Fruit fly (Drosophila melanogaster) whole organism, embryonic: ENCODE data around the gene Sfxn2.
A peak's percentile ranks its signal among the peaks of the same experiment; 100 is the strongest.

Experiments
- CG10267 ChIP-seq: fragments of 200-800 bp; sonication (Bioruptor generic); optimal IDR thresholded peaks from 2 replicates; lab custom pipeline; 2018; ENCODE audit warnings: missing biosample characterization, mild to moderate bottlenecking, missing genetic modification characterization, moderate library complexity
- CG12659 ChIP-seq: fragments of 200-800 bp; sonication (Bioruptor generic); optimal IDR thresholded peaks from 3 replicates; lab custom pipeline; 2017; ENCODE audit warnings: mild to moderate bottlenecking, missing biosample characterization, missing genetic modification reagents, missing genetic modification characterization
- CG15514 ChIP-seq: fragments of 200-800 bp; sonication (Bioruptor generic); optimal IDR thresholded peaks from 3 replicates; lab custom pipeline; 2017; ENCODE audit warnings: missing biosample characterization, missing genetic modification characterization, mild to moderate bottlenecking, moderate library complexity, missing genetic modification reagents
- CG17328 ChIP-seq: fragments of 200-800 bp; sonication (Bioruptor generic); IDR thresholded peaks from 2 replicates; pipeline ENCODE4 v1.3.6; 2022; ENCODE audit warnings: missing biosample characterization, missing genetic modification characterization
- CG17361 ChIP-seq: fragments of 200-800 bp; sonication (Bioruptor generic); IDR thresholded peaks from 3 replicates; pipeline ENCODE4 v1.3.6; 2022; ENCODE audit warnings: missing biosample characterization, missing genetic modification characterization
- CG17802 ChIP-seq: fragments of 200-800 bp; sonication (Bioruptor generic); optimal IDR thresholded peaks from 2 replicates; lab custom pipeline; 2018; ENCODE audit warnings: missing biosample characterization, mild to moderate bottlenecking, missing genetic modification characterization, moderate library complexity
- CG18262 ChIP-seq: fragments of 200-800 bp; optimal IDR thresholded peaks from 3 replicates; lab custom pipeline; 2019; ENCODE audit warnings: missing biosample characterization, mild to moderate bottlenecking, missing genetic modification characterization, moderate library complexity
- CG1832 ChIP-seq: fragments of 200-800 bp; sonication (Bioruptor generic); optimal IDR thresholded peaks from 2 replicates; lab custom pipeline; 2017; ENCODE audit warnings: missing biosample characterization, mild to moderate bottlenecking, missing genetic modification characterization, inconsistent platforms
- CG34422 ChIP-seq: fragments of 200-800 bp; sonication (Bioruptor generic); IDR thresholded peaks from 3 replicates; pipeline ENCODE4 v1.3.6; 2022; ENCODE audit warnings: missing biosample characterization, missing genetic modification characterization
- CG4617 ChIP-seq: fragments of 200-800 bp; sonication (Bioruptor generic); optimal IDR thresholded peaks from 3 replicates; lab custom pipeline; 2016; ENCODE audit warnings: missing biosample characterization, missing genetic modification characterization, borderline replicate concordance
- CG7372 ChIP-seq: fragments of 200-800 bp; sonication (Bioruptor generic); IDR thresholded peaks from 2 replicates; pipeline ENCODE4 v1.3.6; 2022; ENCODE audit warnings: missing biosample characterization, missing genetic modification characterization
- CG8290 ChIP-seq, 3 experiments: fragments of 200-800 bp; sonication (Bioruptor generic); optimal IDR thresholded peaks; 2 replicates each; lab custom pipeline; 2016 to 2019; ENCODE audit warnings: missing biosample characterization in 3 of 3, missing genetic modification characterization in 3 of 3, mild to moderate bottlenecking in 2 of 3, moderate library complexity in 1 of 3
- CG8924 ChIP-seq: fragments of 200-800 bp; optimal IDR thresholded peaks from 3 replicates; lab custom pipeline; 2019; ENCODE audit warnings: missing biosample characterization, mild to moderate bottlenecking, missing genetic modification characterization, moderate library complexity
- Dp ChIP-seq: fragments of 200-800 bp; sonication (Bioruptor generic); optimal IDR thresholded peaks from 2 replicates; lab custom pipeline; 2018; ENCODE audit warnings: missing biosample characterization, mild to moderate bottlenecking, missing genetic modification characterization, moderate library complexity
- E2f2 ChIP-seq: fragments of 200-800 bp; sonication (Bioruptor generic); IDR thresholded peaks from 2 replicates; pipeline ENCODE4 v1.3.6; 2022; ENCODE audit warnings: missing biosample characterization, missing genetic modification characterization
- ERR ChIP-seq: fragments of 200-800 bp; sonication (Bioruptor generic); optimal IDR thresholded peaks from 2 replicates; lab custom pipeline; 2016; ENCODE audit warnings: missing biosample characterization, missing genetic modification characterization
- HLHmδ ChIP-seq: fragments of 200-800 bp; sonication (Bioruptor generic); optimal IDR thresholded peaks from 2 replicates; lab custom pipeline; 2018; ENCODE audit warnings: missing biosample characterization, mild to moderate bottlenecking, missing genetic modification characterization, moderate library complexity
- HmgZ ChIP-seq: fragments of 200-800 bp; sonication (Bioruptor generic); optimal IDR thresholded peaks from 2 replicates; lab custom pipeline; 2018; ENCODE audit warnings: missing biosample characterization, mild to moderate bottlenecking, missing genetic modification characterization
- MBD-R2 ChIP-seq: fragments of 200-800 bp; sonication (Bioruptor generic); IDR thresholded peaks from 2 replicates; pipeline ENCODE4 v1.3.6; 2022; ENCODE audit warnings: missing biosample characterization, missing genetic modification characterization
- MESR4 ChIP-seq: fragments of 200-800 bp; sonication (Bioruptor generic); optimal IDR thresholded peaks from 2 replicates; lab custom pipeline; 2018; ENCODE audit warnings: missing biosample characterization, mild to moderate bottlenecking, missing genetic modification characterization, moderate library complexity
- Med ChIP-seq: fragments of 200-800 bp; sonication (Bioruptor generic); peaks from one replicate; lab custom pipeline; 2016; ENCODE audit warnings: missing biosample characterization, missing genetic modification characterization, mild to moderate bottlenecking, inconsistent platforms, moderate library complexity
- PHDP ChIP-seq: fragments of 200-800 bp; sonication (Bioruptor generic); optimal IDR thresholded peaks from 3 replicates; lab custom pipeline; 2018; ENCODE audit warnings: missing biosample characterization, mild to moderate bottlenecking, missing genetic modification characterization, moderate library complexity
- Rfx ChIP-seq: fragments of 200-800 bp; sonication (Bioruptor generic); IDR thresholded peaks from 2 replicates; pipeline ENCODE4 v1.3.6; 2022; ENCODE audit warnings: missing biosample characterization, missing genetic modification characterization
- Sin3A ChIP-seq: fragments of >200 bp; optimal IDR thresholded peaks from 2 replicates; lab custom pipeline; 2018
- Sry-β ChIP-seq: fragments of 200-800 bp; sonication (Bioruptor generic); optimal IDR thresholded peaks from 2 replicates; lab custom pipeline; 2018; ENCODE audit warnings: missing biosample characterization, mild to moderate bottlenecking, missing genetic modification characterization, moderate library complexity
- Taf1 ChIP-seq: fragments of 200-800 bp; sonication (Bioruptor generic); IDR thresholded peaks from 2 replicates; pipeline ENCODE4 v1.3.6; 2022; ENCODE audit warnings: missing biosample characterization, missing genetic modification characterization
- Xbp1 ChIP-seq: fragments of 200-800 bp; sonication (Bioruptor generic); optimal IDR thresholded peaks from 3 replicates; lab custom pipeline; 2016; ENCODE audit warnings: missing biosample characterization, mild to moderate bottlenecking, missing genetic modification characterization
- ac ChIP-seq: fragments of 200-800 bp; sonication (Bioruptor generic); optimal IDR thresholded peaks from 3 replicates; lab custom pipeline; 2017; ENCODE audit warnings: missing biosample characterization, mild to moderate bottlenecking, missing genetic modification characterization
- en ChIP-seq: fragments of 200-800 bp; sonication (Bioruptor generic); optimal IDR thresholded peaks from 2 replicates; lab custom pipeline; 2016; ENCODE audit warnings: missing biosample characterization, missing genetic modification characterization
- esg ChIP-seq: fragments of 200-800 bp; sonication (Bioruptor generic); conservative IDR thresholded peaks from 2 replicates; pipeline ENCODE4 v1.3.6; 2022; ENCODE audit warnings: missing biosample characterization, missing genetic modification characterization
- gt ChIP-seq: fragments of 200-800 bp; sonication (Bioruptor generic); IDR thresholded peaks from 2 replicates; pipeline ENCODE4 v1.3.6; 2022; ENCODE audit warnings: missing biosample characterization, missing genetic modification characterization
- ind ChIP-seq: fragments of 200-800 bp; sonication (Bioruptor generic); optimal IDR thresholded peaks from 3 replicates; lab custom pipeline; 2016; ENCODE audit warnings: missing biosample characterization, missing genetic modification characterization
- kni ChIP-seq: fragments of 200-800 bp; sonication (Bioruptor generic); optimal IDR thresholded peaks from 3 replicates; lab custom pipeline; 2017; ENCODE audit warnings: mild to moderate bottlenecking, missing biosample characterization, missing genetic modification reagents, missing genetic modification characterization
- lbe ChIP-seq: fragments of 200-800 bp; sonication (Bioruptor generic); optimal IDR thresholded peaks from 2 replicates; lab custom pipeline; 2016; ENCODE audit warnings: missing biosample characterization, mild to moderate bottlenecking, missing genetic modification characterization
- mirr ChIP-seq: fragments of 200-800 bp; sonication (Bioruptor generic); optimal IDR thresholded peaks from 3 replicates; lab custom pipeline; 2018; ENCODE audit warnings: missing biosample characterization, mild to moderate bottlenecking, missing genetic modification characterization
- nerfin-1 ChIP-seq: fragments of 200-800 bp; sonication (Bioruptor generic); optimal IDR thresholded peaks from 3 replicates; lab custom pipeline; 2019; ENCODE audit warnings: missing biosample characterization, mild to moderate bottlenecking, missing genetic modification characterization, moderate library complexity
- pho ChIP-seq: fragments of 200-800 bp; sonication (Bioruptor generic); optimal IDR thresholded peaks from 2 replicates; lab custom pipeline; 2016; ENCODE audit warnings: missing biosample characterization, missing genetic modification characterization
- pzg ChIP-seq: fragments of 200-800 bp; sonication (Bioruptor generic); optimal IDR thresholded peaks from 3 replicates; lab custom pipeline; 2018; ENCODE audit warnings: missing biosample characterization, mild to moderate bottlenecking, missing genetic modification characterization, moderate library complexity
- row ChIP-seq: fragments of 200-800 bp; sonication (Bioruptor generic); IDR thresholded peaks from 3 replicates; pipeline ENCODE4 v1.3.6; 2022; ENCODE audit warnings: missing biosample characterization, missing genetic modification characterization
- sens ChIP-seq: fragments of 200-800 bp; sonication (Bioruptor generic); peaks from one replicate; lab custom pipeline; 2016; ENCODE audit warnings: missing biosample characterization, missing genetic modification characterization
- stwl ChIP-seq: fragments of 200-800 bp; sonication (Bioruptor generic); optimal IDR thresholded peaks from 3 replicates; lab custom pipeline; 2018; ENCODE audit warnings: missing biosample characterization, mild to moderate bottlenecking, missing genetic modification characterization, moderate library complexity

Sfxn2 gene

DNA sequence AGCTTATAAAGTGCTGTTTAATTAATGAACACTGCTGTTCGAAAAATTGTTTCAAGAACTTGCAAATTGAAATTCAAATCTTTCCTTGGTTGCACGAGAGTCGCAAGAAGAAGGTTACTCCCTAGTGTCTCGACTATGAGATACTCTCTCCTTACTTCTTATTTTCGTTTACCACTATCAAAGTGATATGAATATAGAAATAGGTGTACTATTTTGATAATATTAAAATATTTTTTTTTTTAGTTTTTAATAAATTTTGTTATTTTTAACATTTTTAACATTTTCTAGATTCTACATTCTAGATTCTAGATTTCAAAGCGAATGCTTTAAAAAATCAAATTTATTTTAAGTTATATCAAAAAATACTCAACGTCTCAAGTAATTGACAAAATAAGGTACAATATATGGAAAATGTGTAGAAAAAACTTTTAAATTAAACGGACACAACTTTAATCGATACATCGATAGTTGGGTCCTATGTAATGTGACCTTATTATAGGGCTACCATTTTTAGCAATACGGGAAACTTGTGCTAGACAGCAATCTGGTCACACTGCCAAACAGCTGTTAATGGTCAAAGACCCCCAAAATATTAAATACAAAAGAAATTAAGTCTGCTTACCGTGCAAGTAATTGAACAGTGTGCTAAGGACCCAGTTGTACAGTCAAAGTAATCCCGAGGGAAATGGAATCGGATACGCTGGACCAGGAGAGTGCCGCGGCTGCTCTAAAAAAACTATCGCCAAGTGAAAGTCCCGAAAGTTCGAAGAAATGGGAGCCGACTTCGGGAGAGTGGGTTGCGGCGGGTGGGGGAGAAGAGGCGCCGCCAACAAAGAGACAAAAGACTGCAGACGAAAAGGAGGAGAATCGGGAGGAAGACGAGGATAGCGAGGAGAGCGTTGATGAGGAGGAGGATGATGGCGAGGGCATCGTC is 29.4 kb downstream of the Sfxn2 start, which contains the start of gene MESR6 (continued):
- peak; percentile 60; the same call in 2 of the 3 replicates for TF ChIP-seq CG17361 (GFP tag; lab: Robert Waterston, UW)
- TF ChIP-seq CG17328 = peak; percentile 9; the same call in 1 of the 2 replicates
- TF ChIP-seq CG34422 (GFP tag; lab: Robert Waterston, UW) = 0 out of 3 replicates have a peak, but pooled peaks have one; percentile 49
- TF ChIP-seq Taf1 (GFP tag; lab: Robert Waterston, UW) = no peak
- no peak for TF ChIP-seq nerfin-1
- no peak for TF ChIP-seq CG1832 (GFP tag; lab: Kevin White, UChicago)
- TF ChIP-seq CG7372 (GFP tag; lab: Robert Waterston, UW) = no peak
- no peak for TF ChIP-seq ind (GFP tag; lab: Kevin White, UChicago)
- TF ChIP-seq gt (GFP tag; lab: Robert Waterston, UW) = no peak
- TF ChIP-seq mirr (GFP tag; lab: Kevin White, UChicago) = no peak
- TF ChIP-seq Sin3A (lab: Kevin White, UChicago) = peak; percentile 15
- no peak for TF ChIP-seq pho
- no peak for TF ChIP-seq CG17802 (tag; lab: Kevin White, UChicago)
- peak; percentile 39 for TF ChIP-seq CG8924 (tag; lab: Kevin White, UChicago)

DNA sequence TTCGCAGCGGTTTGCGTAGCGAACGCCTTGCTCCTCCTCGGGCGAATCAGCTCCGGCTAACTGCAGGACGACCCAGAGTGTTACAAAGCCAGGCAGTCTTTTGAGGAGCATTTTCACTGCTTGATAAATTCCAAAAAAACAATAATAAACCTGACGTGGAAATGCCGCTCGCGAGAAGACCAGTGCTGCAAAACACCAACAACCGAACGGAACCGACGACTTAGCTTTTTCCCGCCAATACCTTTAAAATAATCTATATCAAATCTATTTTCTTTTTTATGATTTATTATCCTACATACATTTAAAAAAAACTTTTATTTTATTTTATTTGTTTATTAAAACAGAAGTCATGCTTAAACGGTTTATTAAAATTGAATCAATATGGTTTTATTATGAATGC is 33.1 kb downstream of the Sfxn2 start, which contains the start of gene CNPYb:
Gene CNPYb (minus strand): TSS at position 186 of the 400 bp plus-strand sequence.
- TF ChIP-seq CG15514 (peak; percentile 27), Sry-β (GFP tag; lab: Kevin White, UChicago) (peak; percentile 90), stwl (tag; lab: Kevin White, UChicago) (peak; percentile 0), en (GFP tag; lab: Kevin White, UChicago) (no peak), CG8290 (GFP tag; optimal IDR thresholded peaks at IDR 0.05; lab: Kevin White, UChicago) (no peak), CG8290 (tag; optimal IDR thresholded peaks at IDR 0.05; lab: Kevin White, UChicago) (no peak), Xbp1 (peak; percentile 89), CG12659 (GFP tag; lab: Kevin White, UChicago) (peak; percentile 17), HLHmδ (GFP tag; lab: Kevin White, UChicago) (no peak), CG18262 (tag; lab: Kevin White, UChicago) (no peak), Dp (GFP tag; lab: Kevin White, UChicago) (peak; percentile 20), Rfx (GFP tag; lab: Robert Waterston, UW) (peak; percentile 15; the same call in 1 of the 2 replicates), sens (GFP tag; lab: Kevin White, UChicago) (peak; percentile 33), HmgZ (tag; lab: Kevin White, UChicago) (peak; percentile 11), ac (no peak), E2f2 (GFP tag; lab: Robert Waterston, UW) (peak; percentile 32; the same call in 1 of the 2 replicates), PHDP (tag; lab: Kevin White, UChicago) (peak; percentile 5), lbe (GFP tag; lab: Kevin White, UChicago) (peak; percentile 4), MBD-R2 (GFP tag; lab: Robert Waterston, UW) (peak; percentile 84), ERR (GFP tag; lab: Kevin White, UChicago) (no peak), kni (GFP tag; lab: Kevin White, UChicago) (no peak), CG10267 (tag; lab: Kevin White, UChicago) (peak; percentile 87), esg (GFP tag; lab: Robert Waterston, UW) (no peak), pzg (GFP tag; lab: Kevin White, UChicago) (peak; percentile 22), row (GFP tag; lab: Robert Waterston, UW) (peak; percentile 74), Med (peak; percentile 32), CG4617 (GFP tag; lab: Kevin White, UChicago) (peak; percentile 22), MESR4 (GFP tag; lab: Kevin White, UChicago) (peak; percentile 61)
